Worm (Caenorhabditis elegans): Measurements from ENCODE around the gene Y77E11A.7.

DNA sequence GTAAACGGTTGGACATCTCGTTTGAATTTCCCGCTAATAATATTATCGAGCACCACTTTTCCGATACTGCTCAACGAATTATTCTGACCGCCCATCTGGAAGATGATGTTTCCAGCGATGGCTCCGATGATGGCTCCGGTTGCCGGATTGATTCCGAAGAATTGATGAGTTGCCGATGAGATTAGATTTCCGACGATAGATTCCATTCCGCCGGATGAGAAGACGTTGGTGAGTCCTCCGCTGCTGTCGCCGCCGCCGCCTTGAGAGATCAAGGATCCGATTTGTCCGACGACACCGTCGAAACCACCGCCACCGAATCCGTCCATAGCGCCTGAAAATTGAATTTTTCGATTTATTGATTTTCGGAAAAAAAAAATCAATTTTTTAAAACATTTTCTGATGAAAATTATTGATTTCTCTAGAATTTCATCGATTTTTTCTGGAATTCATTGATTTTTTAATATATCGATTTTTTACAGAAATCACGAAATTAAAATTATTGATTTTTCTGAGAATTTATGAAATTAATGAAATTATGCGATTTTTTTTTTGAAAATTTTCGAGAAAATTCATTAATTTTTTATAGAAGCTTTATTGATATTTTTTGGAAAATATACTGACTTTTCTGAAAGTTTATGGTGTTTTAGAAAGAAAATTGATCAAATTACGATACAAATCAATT lies 24.5 kb upstream of the Y77E11A.7 start:
- TF ChIP-seq lsy-27 (tag; optimal IDR thresholded peaks at IDR 0.05; ENCODE audit: borderline replicate concordance, insufficient read depth) (no peak), repo-1 (tag; optimal IDR thresholded peaks at IDR 0.05) (no peak), unc-62 (GFP tag; optimal IDR thresholded peaks at IDR 0.05) (no peak), Y53F4B.3 (GFP tag; IDR thresholded peaks at IDR 0.05) (no peak)
